Worm (Caenorhabditis elegans) whole organism, young adult: Measurements from ENCODE around the gene R04F11.5.

ENCODE experiments used
- B0336.3 ChIP-seq: fragments of 200-800 bp; sonication (Bioruptor generic); IDR thresholded peaks from 2 replicates; pipeline ENCODE4 v1.3.6; 2022; ENCODE audit warnings: missing genetic modification characterization, missing compliant biosample characterization
- Y53F4B.3 ChIP-seq: fragments of 200-800 bp; sonication (Bioruptor generic); IDR thresholded peaks from 2 replicates; pipeline ENCODE4 v1.3.6; 2022; ENCODE audit warnings: missing genetic modification reagents, missing genetic modification characterization, missing compliant biosample characterization
- fkh-3 ChIP-seq: sonication (generic microtip); optimal IDR thresholded peaks from 2 replicates; lab custom pipeline; 2016; ENCODE audit warnings: mild to moderate bottlenecking, missing genetic modification characterization, missing compliant biosample characterization
- rec-8 ChIP-seq, 2 experiments: sonication (generic microtip); optimal IDR thresholded peaks; 2 replicates each; lab custom pipeline; 2016; ENCODE audit warnings: mild to moderate bottlenecking in 2 of 2, missing genetic modification characterization in 2 of 2, missing genetic modification reagents in 2 of 2, missing genotype in 2 of 2, missing biosample characterization in 1 of 2, missing compliant biosample characterization in 1 of 2, moderate library complexity in 1 of 2
- rpc-1 ChIP-seq, 2 experiments: fragments of 150-350 bp in 1 of 2; sonication (generic microtip) in 1 of 2; optimal IDR thresholded peaks; 2 replicates each; lab custom pipeline; 2014 to 2018; ENCODE audit warnings: missing biosample characterization in 1 of 2, missing genetic modification characterization in 1 of 2, missing genetic modification reagents in 1 of 2, missing genotype in 1 of 2
- sdz-38 ChIP-seq: sonication (generic microtip); optimal IDR thresholded peaks from 2 replicates; lab custom pipeline; 2016; ENCODE audit warnings: missing genotype, missing genetic modification characterization, missing compliant biosample characterization
- snpc-1.3 ChIP-seq: sonication (generic microtip); optimal IDR thresholded peaks from 2 replicates; lab custom pipeline; 2017; ENCODE audit warnings: missing genetic modification characterization, mild to moderate bottlenecking, missing compliant biosample characterization, antibody characterized with exemption, moderate library complexity, missing genotype, missing genetic modification reagents; ENCODE audit not compliant: insufficient read depth
- snpc-4 ChIP-seq, 5 experiments: fragments of 150-350 bp in 1 of 5; sonication (generic microtip) in 4 of 5; optimal IDR thresholded peaks; 2 replicates each; lab custom pipeline; 2014 to 2018; ENCODE audit warnings: missing genetic modification characterization in 5 of 5, missing biosample characterization in 3 of 5, antibody characterized with exemption in 2 of 5, mild to moderate bottlenecking in 2 of 5, missing compliant biosample characterization in 2 of 5, missing genotype in 2 of 5, moderate library complexity in 2 of 5, missing genetic modification reagents in 1 of 5
- unc-130 ChIP-seq: sonication (generic microtip); optimal IDR thresholded peaks from 2 replicates; lab custom pipeline; 2016; ENCODE audit warnings: missing genetic modification reagents, missing genetic modification characterization, missing compliant biosample characterization
- unc-62 ChIP-seq: fragments of 150-350 bp; optimal IDR thresholded peaks from 2 replicates; lab custom pipeline; 2014; ENCODE audit warnings: missing biosample characterization, missing genetic modification reagents, missing genetic modification characterization
- zfh-2 ChIP-seq: fragments of 200-800 bp; sonication (Bioruptor generic); conservative IDR thresholded peaks from 2 replicates; pipeline ENCODE4 v1.3.6; 2022; ENCODE audit warnings: missing genetic modification reagents, missing genetic modification characterization, missing compliant biosample characterization

DNA sequence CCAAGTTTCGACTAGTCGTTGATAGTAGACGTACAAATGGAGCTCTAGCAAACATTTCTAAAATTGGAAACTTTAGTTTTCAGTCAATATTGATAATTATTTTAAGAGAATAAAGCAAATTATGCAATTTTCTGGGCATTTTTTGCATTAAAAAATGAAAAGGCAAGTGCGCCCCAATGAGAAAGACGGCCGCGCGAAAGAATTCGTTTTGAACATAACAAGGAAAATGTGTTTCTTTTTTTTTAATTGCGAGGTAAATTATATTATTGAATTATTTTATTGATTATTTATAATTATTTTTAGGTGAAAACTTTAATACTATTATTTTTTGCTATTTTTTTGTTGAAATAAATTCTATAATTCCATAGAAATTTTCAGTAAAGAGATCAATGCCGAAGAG lies 46.3 kb downstream of the R04F11.5 start, which contains the start of the genes tsfm-1 and capg-2:
- TF ChIP-seq rpc-1 (optimal IDR thresholded peaks at IDR 0.05; lab: Kevin White, UChicago): no peak
- no peak for TF ChIP-seq rpc-1 (tag; optimal IDR thresholded peaks at IDR 0.05; lab: Kevin White, UChicago)
- no peak for TF ChIP-seq Y53F4B.3 (GFP tag; lab: Robert Waterston, UW)
- no peak for TF ChIP-seq snpc-1.3
- TF ChIP-seq B0336.3 (GFP tag; lab: Robert Waterston, UW): no peak
- TF ChIP-seq sdz-38 (tag; lab: Kevin White, UChicago): no peak
- TF ChIP-seq snpc-4 (GFP tag; optimal IDR thresholded peaks at IDR 0.05; lab: Kevin White, UChicago): no peak
- no peak for TF ChIP-seq snpc-4 (tag; optimal IDR thresholded peaks at IDR 0.05; lab: Kevin White, UChicago)
- TF ChIP-seq rec-8 (tag; optimal IDR thresholded peaks at IDR 0.05; lab: Kevin White, UChicago): no peak
- no peak for TF ChIP-seq unc-62
- no peak for TF ChIP-seq zfh-2
- no peak for TF ChIP-seq unc-130
- no peak for TF ChIP-seq fkh-3 (tag; lab: Kevin White, UChicago)
